Fruit fly (Drosophila melanogaster) whole organism: ENCODE measurements around the gene MESR6.

Source experiments
- CG8478 ChIP-seq: fragments of >200 bp; optimal IDR thresholded peaks from 2 replicates; lab custom pipeline; 2018; ENCODE audit warnings: inconsistent platforms
- Dll ChIP-seq: fragments of >200 bp; optimal IDR thresholded peaks from 2 replicates; lab custom pipeline; 2017
- EcR ChIP-seq, 2 experiments: fragments of >200 bp; optimal IDR thresholded peaks; 2 replicates each; lab custom pipeline; 2017; ENCODE audit warnings: missing biosample characterization in 2 of 2, missing genetic modification characterization in 2 of 2, missing genetic modification reagents in 2 of 2
- pan ChIP-seq: fragments of >200 bp; optimal IDR thresholded peaks from 2 replicates; lab custom pipeline; 2017
- psq ChIP-seq: fragments of >200 bp; optimal IDR thresholded peaks from 2 replicates; lab custom pipeline; 2017
- usp ChIP-seq: fragments of >200 bp; optimal IDR thresholded peaks from 2 replicates; lab custom pipeline; 2017; ENCODE audit warnings: missing biosample characterization, missing genetic modification characterization, mixed read lengths

MESR6 gene

DNA sequence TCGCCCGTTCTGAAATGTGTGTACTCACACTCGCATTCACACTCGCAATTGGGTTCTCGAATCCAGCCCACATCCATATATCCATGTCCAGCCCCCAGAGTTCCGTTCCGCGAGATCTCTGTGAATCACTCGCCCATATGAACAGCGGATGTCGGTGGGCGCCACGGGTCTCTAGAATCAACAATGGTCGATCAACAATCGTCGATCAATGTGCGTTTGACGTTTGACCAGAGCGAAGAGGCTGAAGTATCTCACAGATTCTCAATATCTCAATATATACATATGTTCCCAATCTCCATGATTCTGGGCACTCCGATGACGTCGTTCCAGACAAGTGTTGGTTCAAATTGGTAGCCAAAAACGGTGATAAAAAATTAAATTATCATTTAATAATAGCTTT, 3.4 kb upstream of the MESR6 start:
- TF ChIP-seq CG8478 (lab: Kevin White, UChicago): no peak
- no peak for TF ChIP-seq pan (lab: Kevin White, UChicago)
- TF ChIP-seq psq (lab: Kevin White, UChicago): no peak
- no peak for TF ChIP-seq Dll (lab: Kevin White, UChicago)
- TF ChIP-seq EcR (GFP tag; optimal IDR thresholded peaks at IDR 0.05; lab: Kevin White, UChicago): no peak
- TF ChIP-seq usp (GFP tag; lab: Kevin White, UChicago): no peak

DNA sequence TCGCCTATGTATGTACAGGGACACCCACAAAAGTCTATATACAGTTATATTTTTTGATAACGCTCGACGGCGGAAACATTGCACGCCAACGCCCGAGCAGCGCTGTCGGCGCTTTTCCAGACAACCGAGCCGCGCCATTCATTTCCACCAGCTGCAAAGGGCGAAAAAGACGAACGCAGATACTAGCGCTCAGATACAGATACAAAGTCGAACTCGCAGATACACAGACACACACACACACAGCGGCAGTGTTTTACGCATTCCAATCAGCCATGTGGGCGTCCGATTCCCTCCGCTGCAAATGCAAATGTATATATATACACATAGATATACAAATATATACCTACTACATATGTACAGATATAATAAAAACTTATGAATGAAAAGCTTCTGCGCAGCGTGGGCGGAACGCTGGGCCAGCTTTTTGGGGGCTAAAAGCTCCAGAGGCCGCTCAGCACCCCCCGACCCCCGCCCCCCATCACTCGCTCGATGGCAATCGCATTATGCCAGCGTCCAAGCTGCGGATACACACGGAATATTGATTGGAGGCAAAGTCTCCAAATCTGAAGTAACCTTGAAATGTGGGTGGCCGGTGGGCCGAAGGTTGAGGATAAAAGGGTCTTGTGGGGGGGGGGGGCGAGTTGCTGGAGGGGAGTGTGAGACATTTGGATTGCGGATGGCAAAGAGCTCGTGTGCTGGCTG, 896 bp upstream of the MESR6 start:
- TF ChIP-seq pan (lab: Kevin White, UChicago) (no peak), Dll (lab: Kevin White, UChicago) (no peak)

DNA sequence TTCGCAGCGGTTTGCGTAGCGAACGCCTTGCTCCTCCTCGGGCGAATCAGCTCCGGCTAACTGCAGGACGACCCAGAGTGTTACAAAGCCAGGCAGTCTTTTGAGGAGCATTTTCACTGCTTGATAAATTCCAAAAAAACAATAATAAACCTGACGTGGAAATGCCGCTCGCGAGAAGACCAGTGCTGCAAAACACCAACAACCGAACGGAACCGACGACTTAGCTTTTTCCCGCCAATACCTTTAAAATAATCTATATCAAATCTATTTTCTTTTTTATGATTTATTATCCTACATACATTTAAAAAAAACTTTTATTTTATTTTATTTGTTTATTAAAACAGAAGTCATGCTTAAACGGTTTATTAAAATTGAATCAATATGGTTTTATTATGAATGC, 3.6 kb downstream of the MESR6 start, which contains the start of gene CNPYb:
Gene CNPYb (minus strand): TSS at position 186 of the 400 bp plus-strand sequence.
- no peak for TF ChIP-seq EcR (GFP tag; optimal IDR thresholded peaks at IDR 0.05; lab: Kevin White, UChicago)
- TF ChIP-seq CG8478 (lab: Kevin White, UChicago): no peak

DNA sequence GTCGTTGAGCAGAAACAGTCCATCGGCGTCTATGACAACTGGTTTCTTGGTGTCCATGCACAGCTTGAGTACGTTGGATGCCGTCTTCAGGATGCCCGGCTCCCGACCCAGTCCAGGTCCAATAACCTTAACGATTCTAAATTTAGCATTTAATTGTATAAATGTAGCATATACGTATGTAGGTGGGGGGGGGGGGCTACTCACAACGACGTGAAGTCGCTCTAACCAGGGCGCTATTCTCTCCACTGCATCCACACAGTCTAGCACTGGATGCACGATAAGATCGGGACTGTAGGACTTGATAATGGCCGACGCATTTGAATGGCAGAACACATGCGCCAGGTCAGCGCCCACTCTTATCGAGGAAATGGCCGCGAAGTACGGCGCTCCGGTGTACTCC, 4.6 kb downstream of the MESR6 start:
- TF ChIP-seq EcR (GFP tag; optimal IDR thresholded peaks at IDR 0.05; lab: Kevin White, UChicago): no peak
- no peak for TF ChIP-seq psq (lab: Kevin White, UChicago)
- TF ChIP-seq usp (GFP tag; lab: Kevin White, UChicago): no peak
- no peak for TF ChIP-seq pan (lab: Kevin White, UChicago)
- no peak for TF ChIP-seq CG8478 (lab: Kevin White, UChicago)
- no peak for TF ChIP-seq Dll (lab: Kevin White, UChicago)

DNA sequence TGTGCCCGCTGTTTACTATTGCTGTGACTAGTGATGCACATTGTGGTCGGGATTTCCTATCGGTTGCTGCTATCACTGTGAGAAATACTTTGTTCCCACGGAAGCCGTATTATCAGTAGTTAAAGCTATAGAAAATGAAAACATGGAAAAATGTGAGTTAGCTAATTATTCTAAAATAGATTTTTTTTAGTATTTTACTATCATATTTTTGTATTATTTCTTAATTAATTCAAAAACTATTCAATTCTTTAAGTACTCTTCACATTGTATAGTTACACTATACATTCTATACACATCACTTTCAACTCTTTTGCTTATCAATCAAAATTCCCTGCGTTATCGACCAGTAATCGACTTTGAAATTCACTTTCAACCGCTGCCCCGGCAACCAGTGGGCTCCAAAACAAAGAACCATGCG, 5.2 kb downstream of the MESR6 start, which contains the start of the genes Naxd and CG14079:
Gene Naxd (minus strand): TSS at position 45 of the 418 bp plus-strand sequence.
Gene CG14079 (plus strand): TSS at position 335 of the 418 bp plus-strand sequence.
- TF ChIP-seq usp (GFP tag; lab: Kevin White, UChicago) (no peak), psq (lab: Kevin White, UChicago) (no peak), EcR (GFP tag; optimal IDR thresholded peaks at IDR 0.05; lab: Kevin White, UChicago) (no peak), Dll (lab: Kevin White, UChicago) (no peak), CG8478 (lab: Kevin White, UChicago) (no peak), pan (lab: Kevin White, UChicago) (no peak)

DNA sequence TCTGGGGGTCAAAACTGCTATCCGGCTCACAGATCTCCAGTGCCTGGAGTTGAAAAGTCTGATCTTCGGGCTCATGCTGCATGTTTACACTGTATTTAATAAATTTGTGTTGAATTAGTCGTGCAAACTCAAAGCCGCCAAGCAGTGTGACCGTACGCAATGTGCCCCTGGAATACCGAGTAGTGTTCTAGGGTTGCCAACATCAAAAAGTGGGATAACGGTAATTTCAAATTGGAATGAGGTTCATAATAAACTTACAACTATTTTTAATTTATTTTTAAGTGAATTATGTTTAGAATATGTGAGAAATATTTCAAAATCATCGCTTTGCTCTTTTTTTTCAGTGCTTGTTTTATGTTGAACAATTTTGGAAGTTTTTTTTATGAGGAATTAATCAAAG, 7.7 kb downstream of the MESR6 start, which contains the start of gene Gem2:
Gene Gem2 (minus strand): TSS at position 176 of the 400 bp plus-strand sequence.
- TF ChIP-seq pan (lab: Kevin White, UChicago) (no peak), psq (lab: Kevin White, UChicago) (no peak)

DNA sequence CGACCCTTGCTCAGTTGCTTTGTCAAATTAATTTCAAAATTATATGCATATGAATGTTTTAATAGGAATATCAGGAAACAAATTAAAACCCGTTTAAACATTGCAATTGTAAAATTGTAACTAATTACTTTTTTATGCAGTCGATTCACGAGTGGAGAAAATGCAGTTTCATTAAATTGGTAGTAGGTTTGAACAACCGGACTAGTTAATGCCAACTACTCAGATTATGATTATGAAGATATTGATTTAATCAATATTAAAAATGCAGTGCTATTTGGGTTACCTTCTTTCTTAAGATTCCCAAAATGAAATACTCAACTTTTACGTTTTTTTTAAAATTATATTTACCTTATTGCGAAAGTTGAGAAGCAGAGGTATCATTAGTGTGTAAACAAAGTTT, 37.1 kb downstream of the MESR6 start, which contains the start of gene Spn75F:
Gene Spn75F (minus strand): TSS at position 101 of the 400 bp plus-strand sequence.
- TF ChIP-seq EcR (GFP tag; optimal IDR thresholded peaks at IDR 0.05; lab: Kevin White, UChicago): no peak
- TF ChIP-seq Dll (lab: Kevin White, UChicago): no peak
- TF ChIP-seq pan (lab: Kevin White, UChicago): no peak
- no peak for TF ChIP-seq usp (GFP tag; lab: Kevin White, UChicago)
- TF ChIP-seq CG8478 (lab: Kevin White, UChicago): no peak
- no peak for TF ChIP-seq psq (lab: Kevin White, UChicago)

DNA sequence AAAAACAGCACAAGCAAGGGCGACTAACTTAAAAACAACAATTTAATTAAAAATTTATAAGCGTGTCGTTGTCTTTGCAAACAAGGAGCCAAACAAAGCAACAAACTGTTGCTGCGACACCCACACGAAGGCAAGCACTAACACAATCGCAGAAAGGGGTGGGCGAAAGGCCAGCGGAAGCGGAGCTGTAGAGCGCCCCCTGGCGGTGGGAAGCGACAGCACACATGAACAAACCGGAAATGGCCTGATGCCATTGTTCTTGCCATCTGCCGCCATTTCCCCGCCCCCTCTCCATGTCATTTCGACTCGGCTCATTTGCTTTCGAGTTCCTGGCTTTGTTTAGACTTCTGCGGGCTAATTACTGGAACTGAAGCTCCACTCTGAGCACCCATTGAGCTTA, 40.1 kb downstream of the MESR6 start:
- TF ChIP-seq Dll (lab: Kevin White, UChicago) (no peak), psq (lab: Kevin White, UChicago) (no peak), CG8478 (lab: Kevin White, UChicago) (no peak), pan (lab: Kevin White, UChicago) (no peak), usp (GFP tag; lab: Kevin White, UChicago) (no peak), EcR (GFP tag; optimal IDR thresholded peaks at IDR 0.05; lab: Kevin White, UChicago) (no peak)

DNA sequence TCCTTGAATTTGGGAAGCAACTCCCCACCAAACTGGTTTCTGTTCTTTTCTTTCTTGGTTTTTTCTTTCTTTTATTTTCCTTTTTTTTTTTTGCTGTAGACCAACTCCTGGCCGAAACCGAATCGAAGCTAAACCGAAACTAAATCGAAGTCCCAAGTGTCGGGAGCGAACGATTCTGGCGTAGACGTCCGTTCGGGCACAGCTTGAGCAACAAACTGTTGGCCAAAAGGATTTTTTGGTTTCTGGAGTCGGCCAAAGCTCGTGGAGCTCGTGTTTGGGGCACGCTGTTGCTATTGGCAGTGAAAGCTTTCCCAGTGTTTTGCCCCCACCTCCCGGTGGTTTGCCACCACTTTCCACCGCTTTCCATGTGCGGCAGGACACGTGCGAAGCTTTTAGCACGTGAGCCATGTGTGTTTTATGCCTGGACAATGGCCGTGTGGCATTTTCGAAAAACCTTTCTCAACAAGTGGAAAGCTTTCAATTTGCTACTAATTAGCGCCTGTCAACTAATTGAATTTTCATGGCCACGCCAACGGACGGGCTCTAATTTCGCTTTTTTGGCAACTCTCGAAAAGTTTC, 46.5 kb downstream of the MESR6 start, which contains the start of gene CG14082:
Gene CG14082 (minus strand): TSS at position 51 of the 579 bp plus-strand sequence.
- no peak for TF ChIP-seq psq (lab: Kevin White, UChicago)
- TF ChIP-seq Dll (lab: Kevin White, UChicago): no peak
- no peak for TF ChIP-seq CG8478 (lab: Kevin White, UChicago)
- no peak for TF ChIP-seq EcR (GFP tag; optimal IDR thresholded peaks at IDR 0.05; lab: Kevin White, UChicago)
- TF ChIP-seq pan (lab: Kevin White, UChicago): no peak
- no peak for TF ChIP-seq usp (GFP tag; lab: Kevin White, UChicago)

DNA sequence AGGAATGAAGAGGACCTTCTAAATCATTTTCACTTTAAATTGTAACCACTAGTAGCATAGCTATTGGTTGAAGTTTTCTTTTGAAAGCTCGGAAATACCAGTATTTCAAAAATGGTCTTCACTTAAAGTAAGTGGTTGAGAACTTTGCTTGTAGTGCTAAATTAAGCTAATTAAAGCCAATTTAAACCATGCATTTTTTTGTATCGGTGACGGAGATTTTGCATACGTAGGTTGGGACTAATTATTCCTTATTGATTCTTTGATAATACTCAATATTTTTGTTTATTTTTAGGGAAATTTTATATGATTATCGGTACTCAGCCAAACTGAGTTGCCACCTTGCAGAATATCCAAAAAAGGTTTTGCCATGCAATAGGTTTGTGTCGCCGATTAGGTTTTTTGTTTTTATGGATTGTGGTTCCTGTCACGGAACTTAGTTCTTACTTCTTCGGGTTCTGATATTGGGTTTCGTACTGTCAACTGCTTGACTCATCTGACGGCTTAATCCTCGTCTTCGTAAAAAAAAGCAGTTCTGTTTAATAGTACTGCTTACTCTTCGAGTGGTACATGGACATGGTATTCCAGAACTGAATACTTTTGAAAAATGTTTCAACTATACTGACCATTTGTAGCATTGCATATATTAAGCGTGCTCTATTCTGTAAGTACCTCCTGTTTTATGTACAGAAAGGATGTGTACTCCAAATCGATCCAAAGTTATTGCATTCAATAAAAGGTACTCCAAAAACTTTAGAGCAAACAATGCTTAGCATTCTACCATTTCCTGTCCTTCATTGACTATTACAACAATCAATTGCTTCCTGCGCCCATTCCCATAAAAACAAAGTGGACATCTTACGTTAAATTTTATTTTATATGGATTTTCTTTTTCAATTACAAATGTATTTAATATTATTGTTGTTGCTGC, 47.9 kb downstream of the MESR6 start:
- TF ChIP-seq psq (lab: Kevin White, UChicago): no peak
- no peak for TF ChIP-seq EcR (GFP tag; optimal IDR thresholded peaks at IDR 0.05; lab: Kevin White, UChicago)
- TF ChIP-seq Dll (lab: Kevin White, UChicago): no peak
- TF ChIP-seq CG8478 (lab: Kevin White, UChicago): no peak
- TF ChIP-seq usp (GFP tag; lab: Kevin White, UChicago): no peak
- TF ChIP-seq pan (lab: Kevin White, UChicago): no peak

DNA sequence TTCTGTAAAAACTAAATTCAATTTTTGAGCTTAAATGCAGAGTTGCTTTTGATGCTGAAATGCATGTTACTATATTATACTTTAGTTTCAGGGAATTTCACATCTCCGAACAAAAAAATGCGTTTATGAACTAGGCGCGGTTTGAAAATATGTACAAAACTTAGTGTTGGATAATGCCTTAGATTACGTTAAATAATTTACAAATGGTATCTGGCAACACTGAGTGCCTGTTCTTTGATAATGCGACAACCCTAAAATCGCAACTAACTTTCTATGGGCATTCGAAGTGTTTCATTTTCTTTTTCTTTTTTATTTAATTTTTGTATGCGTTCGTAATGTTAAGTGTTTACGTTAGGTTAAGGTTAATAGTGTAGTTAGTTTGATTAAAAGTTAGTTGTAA, 50.1 kb downstream of the MESR6 start:
- TF ChIP-seq psq (lab: Kevin White, UChicago) (no peak), Dll (lab: Kevin White, UChicago) (no peak), EcR (GFP tag; optimal IDR thresholded peaks at IDR 0.05; lab: Kevin White, UChicago) (no peak), usp (GFP tag; lab: Kevin White, UChicago) (no peak), pan (lab: Kevin White, UChicago) (no peak), CG8478 (lab: Kevin White, UChicago) (no peak)
